Worm (Caenorhabditis elegans): ENCODE data around the gene ttr-10.

DNA sequence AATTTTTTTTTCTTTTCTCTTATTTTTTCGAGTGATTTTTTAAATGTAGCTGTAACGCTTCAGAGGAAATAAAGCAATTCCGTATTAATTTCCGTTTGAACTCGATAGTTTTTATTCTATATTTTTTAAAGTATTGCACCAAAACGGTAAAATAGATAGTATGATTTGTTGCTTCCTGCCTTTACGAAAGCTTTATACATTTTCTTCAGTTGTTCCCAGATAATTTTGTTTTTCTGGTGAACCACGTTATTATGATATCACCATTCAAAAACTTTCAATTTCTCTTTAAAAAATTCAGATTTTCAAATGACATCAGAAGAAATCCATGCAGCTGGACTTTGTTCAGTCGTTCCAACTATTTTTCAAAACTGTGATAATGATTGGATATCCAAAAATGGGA is 38.8 kb downstream of the ttr-10 start, which contains the start of gene srb-18:
- TF ChIP-seq pha-4 (tag; optimal IDR thresholded peaks at IDR 0.05) (no peak), nfya-2 (GFP tag; IDR thresholded peaks at IDR 0.05) (no peak), aptf-2 (GFP tag; conservative IDR thresholded peaks at IDR 0.05) (no peak), ztf-18 (tag; optimal IDR thresholded peaks at IDR 0.05) (no peak), snpc-4 (GFP tag; optimal IDR thresholded peaks at IDR 0.05) (no peak), snpc-4 (tag; optimal IDR thresholded peaks at IDR 0.05) (no peak), Y56A3A.18 (GFP tag; IDR thresholded peaks at IDR 0.05) (no peak), T26A5.8 (tag; optimal IDR thresholded peaks at IDR 0.05) (no peak), attf-6 (GFP tag; IDR thresholded peaks at IDR 0.05) (no peak), nhr-80 (tag; optimal IDR thresholded peaks at IDR 0.05) (no peak)

All from whole organism, young adult.